Worm (Caenorhabditis elegans) whole organism, mixed stage, embryonic: ENCODE measurements around the gene eppl-1.

Experiments used
- M03D4.4 ChIP-seq: sonication (generic microtip); optimal IDR thresholded peaks from 2 replicates; lab custom pipeline; 2017; ENCODE audit warnings: mild to moderate bottlenecking, missing genetic modification characterization, missing compliant biosample characterization
- bed-3 ChIP-seq: fragments of 200-800 bp; sonication (Bioruptor generic); optimal IDR thresholded peaks from 3 replicates; lab custom pipeline; 2018; ENCODE audit warnings: mild to moderate bottlenecking, missing genetic modification characterization, moderate library complexity, missing compliant biosample characterization
- blmp-1 ChIP-seq: fragments of 150-350 bp; optimal IDR thresholded peaks from 2 replicates; lab custom pipeline; 2014; ENCODE audit warnings: missing biosample characterization, missing genetic modification characterization
- ceh-39 ChIP-seq: fragments of 150-350 bp; optimal IDR thresholded peaks from 2 replicates; lab custom pipeline; 2014; ENCODE audit warnings: missing biosample characterization, missing genetic modification characterization
- ceh-43 ChIP-seq: fragments of 200-800 bp; sonication (Bioruptor generic); optimal IDR thresholded peaks from 2 replicates; lab custom pipeline; 2018; ENCODE audit warnings: mild to moderate bottlenecking, missing genetic modification characterization, moderate library complexity, missing compliant biosample characterization
- ceh-83 ChIP-seq: fragments of 200-800 bp; sonication (Bioruptor generic); optimal IDR thresholded peaks from 2 replicates; lab custom pipeline; 2018; ENCODE audit warnings: mild to moderate bottlenecking, missing genetic modification characterization, missing compliant biosample characterization
- ces-1 ChIP-seq: fragments of 150-350 bp; optimal IDR thresholded peaks from 2 replicates; lab custom pipeline; 2014; ENCODE audit warnings: missing biosample characterization, missing genetic modification reagents, missing genetic modification characterization
- cnd-1 ChIP-seq: fragments of 200-800 bp; sonication (Bioruptor generic); optimal IDR thresholded peaks from 2 replicates; lab custom pipeline; 2018; ENCODE audit warnings: mild to moderate bottlenecking, missing genetic modification characterization, missing compliant biosample characterization
- drap-1 ChIP-seq: fragments of 200-800 bp; sonication (Bioruptor generic); optimal IDR thresholded peaks from 3 replicates; lab custom pipeline; 2018; ENCODE audit warnings: mild to moderate bottlenecking, missing genetic modification characterization, missing compliant biosample characterization
- elt-1 ChIP-seq: sonication (generic microtip); optimal IDR thresholded peaks from 2 replicates; lab custom pipeline; 2017; ENCODE audit warnings: missing genetic modification characterization, mild to moderate bottlenecking, missing compliant biosample characterization, antibody characterized with exemption, moderate library complexity, borderline replicate concordance; ENCODE audit not compliant: insufficient read depth
- elt-3 ChIP-seq: fragments of 150-350 bp; optimal IDR thresholded peaks from 2 replicates; lab custom pipeline; 2014; ENCODE audit warnings: missing biosample characterization, missing genetic modification characterization
- flh-1 ChIP-seq: fragments of 200-800 bp; sonication (Bioruptor generic); optimal IDR thresholded peaks from 2 replicates; lab custom pipeline; 2018; ENCODE audit warnings: mild to moderate bottlenecking, missing genetic modification characterization, moderate library complexity, missing compliant biosample characterization
- ham-2 ChIP-seq: fragments of 200-800 bp; sonication (Bioruptor generic); optimal IDR thresholded peaks from 2 replicates; lab custom pipeline; 2018; ENCODE audit warnings: mild to moderate bottlenecking, missing genetic modification characterization, missing compliant biosample characterization
- hlh-1 ChIP-seq: fragments of 150-350 bp; optimal IDR thresholded peaks from 2 replicates; lab custom pipeline; 2014; ENCODE audit warnings: missing biosample characterization, missing genetic modification reagents, missing genetic modification characterization
- lin-13 ChIP-seq: fragments of 150-350 bp; optimal IDR thresholded peaks from 2 replicates; lab custom pipeline; 2014; ENCODE audit warnings: missing biosample characterization, missing genetic modification characterization
- lin-32 ChIP-seq: fragments of 200-800 bp; sonication (Bioruptor generic); optimal IDR thresholded peaks from 2 replicates; lab custom pipeline; 2018; ENCODE audit warnings: mild to moderate bottlenecking, missing genetic modification characterization, missing compliant biosample characterization
- lsy-2 ChIP-seq: fragments of 150-350 bp; optimal IDR thresholded peaks from 2 replicates; lab custom pipeline; 2014; ENCODE audit warnings: missing biosample characterization, missing genetic modification characterization
- mab-5 ChIP-seq: fragments of 150-350 bp; optimal IDR thresholded peaks from 2 replicates; lab custom pipeline; 2014; ENCODE audit warnings: missing biosample characterization, missing genetic modification characterization
- mep-1 ChIP-seq: fragments of 150-350 bp; optimal IDR thresholded peaks from 2 replicates; lab custom pipeline; 2017; ENCODE audit warnings: missing biosample characterization, missing genetic modification reagents, missing genetic modification characterization, inconsistent platforms
- mls-2 ChIP-seq: sonication (generic microtip); optimal IDR thresholded peaks from 2 replicates; lab custom pipeline; 2016; ENCODE audit warnings: mild to moderate bottlenecking, missing genetic modification characterization, moderate library complexity, missing compliant biosample characterization
- nhr-12 ChIP-seq: fragments of 150-350 bp; optimal IDR thresholded peaks from 2 replicates; lab custom pipeline; 2014; ENCODE audit warnings: missing biosample characterization, missing genetic modification characterization
- nhr-2 ChIP-seq: fragments of 150-350 bp; optimal IDR thresholded peaks from 2 replicates; lab custom pipeline; 2014; ENCODE audit warnings: missing biosample characterization, missing genetic modification characterization
- nhr-237 ChIP-seq: fragments of 150-350 bp; optimal IDR thresholded peaks from 2 replicates; lab custom pipeline; 2014; ENCODE audit warnings: missing biosample characterization, missing genetic modification characterization
- nhr-28 ChIP-seq: fragments of 150-350 bp; optimal IDR thresholded peaks from 2 replicates; lab custom pipeline; 2014; ENCODE audit warnings: missing biosample characterization, missing genetic modification characterization
- nhr-76 ChIP-seq: sonication (generic microtip); optimal IDR thresholded peaks from 2 replicates; lab custom pipeline; 2017; ENCODE audit warnings: missing biosample characterization, missing genetic modification characterization
- pha-4 ChIP-seq: fragments of 150-350 bp; optimal IDR thresholded peaks from 2 replicates; lab custom pipeline; 2018; ENCODE audit warnings: missing biosample characterization, missing genetic modification reagents, missing genetic modification characterization
- sem-2 ChIP-seq: fragments of 200-800 bp; sonication (Bioruptor generic); optimal IDR thresholded peaks from 2 replicates; lab custom pipeline; 2018; ENCODE audit warnings: mild to moderate bottlenecking, missing genetic modification characterization, missing compliant biosample characterization
- snpc-4 ChIP-seq: fragments of 150-350 bp; optimal IDR thresholded peaks from 2 replicates; lab custom pipeline; 2014; ENCODE audit warnings: missing biosample characterization, missing genetic modification characterization
- sptf-1 ChIP-seq: sonication (generic microtip); optimal IDR thresholded peaks from 2 replicates; lab custom pipeline; 2017; ENCODE audit warnings: mild to moderate bottlenecking, missing genetic modification characterization, moderate library complexity, missing compliant biosample characterization
- tbx-8 ChIP-seq: fragments of 200-800 bp; sonication (Bioruptor generic); optimal IDR thresholded peaks from 2 replicates; lab custom pipeline; 2018; ENCODE audit warnings: mild to moderate bottlenecking, missing genetic modification characterization, moderate library complexity, missing compliant biosample characterization
- unc-120 ChIP-seq: sonication (generic microtip); optimal IDR thresholded peaks from 2 replicates; lab custom pipeline; 2017; ENCODE audit warnings: missing genetic modification characterization, missing compliant biosample characterization; ENCODE audit not compliant: poor library complexity, severe bottlenecking
- unc-39 ChIP-seq: fragments of 150-350 bp; optimal IDR thresholded peaks from 2 replicates; lab custom pipeline; 2014; ENCODE audit warnings: missing biosample characterization, missing genetic modification characterization
- unc-62 ChIP-seq: fragments of 150-350 bp; optimal IDR thresholded peaks from 2 replicates; lab custom pipeline; 2014; ENCODE audit warnings: missing biosample characterization, missing genetic modification reagents, missing genetic modification characterization
- zip-8 ChIP-seq: fragments of 150-350 bp; optimal IDR thresholded peaks from 2 replicates; lab custom pipeline; 2014; ENCODE audit warnings: missing biosample characterization, missing genetic modification characterization
- ztf-11 ChIP-seq: fragments of 150-350 bp; optimal IDR thresholded peaks from 2 replicates; lab custom pipeline; 2014; ENCODE audit warnings: missing biosample characterization, missing genetic modification characterization

The eppl-1 gene

ce11 chrIV:8431567-8432458 is 19.7 kb downstream of the eppl-1 start:
- peak; percentile 54 for TF ChIP-seq lin-13 (tag; lab: Kevin White, UChicago)
- TF ChIP-seq elt-3 (tag; lab: Kevin White, UChicago) = no peak
- no peak for TF ChIP-seq unc-39 (tag; lab: Kevin White, UChicago)
- peak; percentile 20 for TF ChIP-seq mep-1 (tag; lab: Kevin White, UChicago)
- TF ChIP-seq ceh-39 (tag; lab: Kevin White, UChicago) = no peak
- TF ChIP-seq blmp-1 (tag; lab: Kevin White, UChicago) = no peak
- no peak for TF ChIP-seq ztf-11
- no peak for TF ChIP-seq unc-120 (tag; lab: Kevin White, UChicago)
- peak; percentile 36 for TF ChIP-seq nhr-237 (tag; lab: Kevin White, UChicago)
- TF ChIP-seq nhr-12 (tag; lab: Kevin White, UChicago) = peak; percentile 10
- TF ChIP-seq drap-1 (GFP tag; lab: Kevin White, UChicago) = no peak
- no peak for TF ChIP-seq zip-8 (tag; lab: Kevin White, UChicago)
- no peak for TF ChIP-seq nhr-28 (tag; lab: Kevin White, UChicago)
- no peak for TF ChIP-seq bed-3
- TF ChIP-seq ceh-43 (GFP tag; lab: Kevin White, UChicago) = no peak
- peak; percentile 74 for TF ChIP-seq ham-2
- TF ChIP-seq lsy-2 (tag; lab: Kevin White, UChicago) = peak; percentile 83
- TF ChIP-seq cnd-1 (tag; lab: Kevin White, UChicago) = peak; percentile 16
- TF ChIP-seq pha-4 (tag; lab: Kevin White, UChicago) = peak; percentile 68
- TF ChIP-seq flh-1 (GFP tag; lab: Kevin White, UChicago) = no peak
- peak; percentile 55 for TF ChIP-seq unc-62 (GFP tag; lab: Kevin White, UChicago)
- TF ChIP-seq nhr-2 (tag; lab: Kevin White, UChicago) = peak; percentile 31
- no peak for TF ChIP-seq mab-5 (tag; lab: Kevin White, UChicago)
- TF ChIP-seq mls-2 (tag; lab: Kevin White, UChicago) = no peak
- peak; percentile 90 for TF ChIP-seq ces-1 (GFP tag; lab: Kevin White, UChicago)
- TF ChIP-seq ceh-83 (GFP tag; lab: Kevin White, UChicago) = no peak
- TF ChIP-seq tbx-8 (GFP tag; lab: Kevin White, UChicago) = no peak
- no peak for TF ChIP-seq elt-1 (tag; lab: Kevin White, UChicago)
- TF ChIP-seq hlh-1 (tag; lab: Kevin White, UChicago) = peak; percentile 52
- no peak for TF ChIP-seq lin-32
- TF ChIP-seq sptf-1 (tag; lab: Kevin White, UChicago) = no peak
- TF ChIP-seq nhr-76 (tag; lab: Kevin White, UChicago) = no peak
- TF ChIP-seq M03D4.4 (tag; lab: Kevin White, UChicago) = no peak
- TF ChIP-seq sem-2 (GFP tag; lab: Kevin White, UChicago) = no peak
- no peak for TF ChIP-seq snpc-4 (tag; lab: Kevin White, UChicago)

ce11 chrIV:8428492-8428891 is 23.1 kb downstream of the eppl-1 start:
- TF ChIP-seq elt-1 (tag; lab: Kevin White, UChicago) = no peak
- peak; percentile 28 for TF ChIP-seq cnd-1 (tag; lab: Kevin White, UChicago)
- peak; percentile 15 for TF ChIP-seq ceh-43 (GFP tag; lab: Kevin White, UChicago)
- TF ChIP-seq sptf-1 (tag; lab: Kevin White, UChicago) = peak; percentile 59
- TF ChIP-seq pha-4 (tag; lab: Kevin White, UChicago) = peak; percentile 30
- peak; percentile 49 for TF ChIP-seq hlh-1 (tag; lab: Kevin White, UChicago)
- peak; percentile 78 for TF ChIP-seq lsy-2 (tag; lab: Kevin White, UChicago)
- TF ChIP-seq mep-1 (tag; lab: Kevin White, UChicago) = peak; percentile 32
- peak; percentile 73 for TF ChIP-seq lin-13 (tag; lab: Kevin White, UChicago)
- no peak for TF ChIP-seq nhr-237 (tag; lab: Kevin White, UChicago)
- TF ChIP-seq ceh-83 (GFP tag; lab: Kevin White, UChicago) = peak; percentile 64
- TF ChIP-seq flh-1 (GFP tag; lab: Kevin White, UChicago) = no peak
- TF ChIP-seq drap-1 (GFP tag; lab: Kevin White, UChicago) = peak; percentile 81
- TF ChIP-seq snpc-4 (tag; lab: Kevin White, UChicago) = no peak
- no peak for TF ChIP-seq unc-120 (tag; lab: Kevin White, UChicago)
- no peak for TF ChIP-seq blmp-1 (tag; lab: Kevin White, UChicago)
- TF ChIP-seq ces-1 (GFP tag; lab: Kevin White, UChicago) = peak; percentile 36
- TF ChIP-seq bed-3 = no peak
- TF ChIP-seq M03D4.4 (tag; lab: Kevin White, UChicago) = peak; percentile 47
- peak; percentile 24 for TF ChIP-seq mls-2 (tag; lab: Kevin White, UChicago)
- TF ChIP-seq sem-2 (GFP tag; lab: Kevin White, UChicago) = peak; percentile 33
- TF ChIP-seq nhr-28 (tag; lab: Kevin White, UChicago) = no peak
- peak; percentile 9 for TF ChIP-seq nhr-2 (tag; lab: Kevin White, UChicago)
